Worm (Caenorhabditis elegans) whole organism, L3 larva: Measurements from ENCODE around the gene srd-74.

ENCODE experiments used
- fkh-10 ChIP-seq: sonication (generic microtip); optimal IDR thresholded peaks from 2 replicates; lab custom pipeline; 2017; ENCODE audit warnings: missing biosample characterization, missing genetic modification reagents, missing genetic modification characterization
- lsy-12 ChIP-seq: sonication (generic microtip); optimal IDR thresholded peaks from 2 replicates; lab custom pipeline; 2016; ENCODE audit warnings: mild to moderate bottlenecking, missing genetic modification characterization, missing compliant biosample characterization
- nhr-76 ChIP-seq: fragments of 150-350 bp; sonication (generic microtip); optimal IDR thresholded peaks from 5 replicates; lab custom pipeline; 2014; ENCODE audit warnings: missing biosample characterization, missing genetic modification characterization
- nhr-77 ChIP-seq: fragments of 150-350 bp; optimal IDR thresholded peaks from 2 replicates; lab custom pipeline; 2014; ENCODE audit warnings: missing biosample characterization, missing genetic modification characterization
- pqm-1 ChIP-seq: fragments of 150-350 bp; optimal IDR thresholded peaks from 2 replicates; lab custom pipeline; 2017; ENCODE audit warnings: missing biosample characterization, missing genetic modification characterization, inconsistent platforms
- unc-62 ChIP-seq: fragments of 150-350 bp; sonication (generic microtip); optimal IDR thresholded peaks from 4 replicates; lab custom pipeline; 2014; ENCODE audit warnings: missing biosample characterization, missing genetic modification reagents, missing genetic modification characterization
- ztf-4 ChIP-seq: fragments of 150-350 bp; optimal IDR thresholded peaks from 2 replicates; lab custom pipeline; 2014; ENCODE audit warnings: missing biosample characterization, missing genetic modification characterization

DNA sequence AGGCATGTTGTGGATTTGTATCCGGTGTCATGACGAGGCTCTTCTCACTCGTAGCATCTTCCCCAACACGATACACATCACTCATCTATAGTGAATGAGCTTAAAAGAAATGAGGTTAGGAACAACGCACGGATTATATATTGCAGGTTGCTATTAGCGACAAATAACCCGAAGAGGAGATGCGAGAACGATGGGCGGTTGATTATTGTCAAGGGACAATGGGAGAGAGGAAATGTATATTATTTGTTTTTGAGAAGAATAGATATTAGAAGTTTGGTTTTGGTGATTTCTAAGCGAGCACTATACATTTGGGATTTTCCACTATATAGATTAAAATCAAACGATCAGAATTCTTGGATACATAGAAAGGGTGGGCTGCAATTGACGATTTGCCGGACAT lies 24.8 kb downstream of the srd-74 start, which contains the start of gene C18D11.7:
- TF ChIP-seq ztf-4 (tag; lab: Kevin White, UChicago) (no peak), lsy-12 (no peak), fkh-10 (GFP tag; lab: Kevin White, UChicago) (no peak), pqm-1 (no peak), unc-62 (GFP tag; lab: Kevin White, UChicago) (no peak), nhr-76 (tag; lab: Kevin White, UChicago) (no peak), nhr-77 (tag; lab: Kevin White, UChicago) (no peak)
